Fruit fly (Drosophila melanogaster) whole organism, wandering third instar larva: ENCODE data around the gene tws.

ENCODE experiments used
- CG9705 ChIP-seq: fragments of 200-800 bp; sonication (Bioruptor generic); optimal IDR thresholded peaks from 2 replicates; lab custom pipeline; 2018; ENCODE audit warnings: missing biosample characterization, mild to moderate bottlenecking, missing genetic modification characterization
- CrebA ChIP-seq: fragments of 200-800 bp; sonication (Bioruptor generic); optimal IDR thresholded peaks from 2 replicates; lab custom pipeline; 2016; ENCODE audit warnings: missing biosample characterization, mild to moderate bottlenecking, missing genetic modification characterization, borderline replicate concordance
- Sp1 ChIP-seq: fragments of 200-800 bp; sonication (Bioruptor generic); optimal IDR thresholded peaks from 3 replicates; lab custom pipeline; 2019; ENCODE audit warnings: missing biosample characterization, mild to moderate bottlenecking, missing genetic modification characterization, moderate library complexity
- br ChIP-seq: fragments of 200-800 bp; sonication (Bioruptor generic); optimal IDR thresholded peaks from 2 replicates; lab custom pipeline; 2016; ENCODE audit warnings: missing biosample characterization, missing genetic modification characterization
- fru ChIP-seq: fragments of 200-800 bp; sonication (Bioruptor generic); optimal IDR thresholded peaks from 3 replicates; lab custom pipeline; 2016; ENCODE audit warnings: missing biosample characterization, mild to moderate bottlenecking, missing genetic modification characterization
- woc ChIP-seq: sonication (Bioruptor generic); optimal IDR thresholded peaks from 2 replicates; lab custom pipeline; 2016; ENCODE audit warnings: missing biosample characterization, mild to moderate bottlenecking, missing genetic modification characterization

DNA sequence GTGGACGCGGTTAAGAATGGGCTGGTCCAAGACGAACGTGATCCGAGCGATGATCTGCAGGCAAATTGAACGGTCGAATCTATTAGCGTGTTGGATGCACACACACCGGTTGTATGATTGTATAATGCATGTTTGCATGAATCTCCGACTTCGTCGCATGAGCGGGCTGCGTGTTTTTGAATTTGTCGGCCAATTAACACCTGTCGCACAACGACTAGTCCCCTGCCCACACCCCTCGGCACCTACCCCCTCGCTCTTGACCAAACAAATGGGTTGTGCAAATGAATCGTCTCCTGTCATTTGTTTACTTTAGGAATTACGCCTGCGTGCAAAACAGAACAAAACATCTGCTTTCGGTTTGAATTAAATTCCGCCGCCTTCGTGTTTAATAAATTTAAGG is 4.6 kb downstream of the tws start:
- TF ChIP-seq br (GFP tag; lab: Kevin White, UChicago) (no peak), Sp1 (GFP tag; lab: Kevin White, UChicago) (no peak), CrebA (GFP tag; lab: Kevin White, UChicago) (no peak), woc (no peak), CG9705 (GFP tag; lab: Kevin White, UChicago) (no peak), fru (GFP tag; lab: Kevin White, UChicago) (no peak)
